Fruit fly (Drosophila melanogaster) whole organism, embryonic: ENCODE measurements around the gene CG15152.

Experiments used
- Ada2b ChIP-seq: fragments of 200-800 bp; sonication (Bioruptor generic); IDR thresholded peaks from 2 replicates; pipeline ENCODE4 v1.3.6; 2022; ENCODE audit warnings: missing biosample characterization, missing genetic modification characterization
- Awh ChIP-seq: fragments of 200-800 bp; sonication (Bioruptor generic); IDR thresholded peaks from 2 replicates; pipeline ENCODE4, ENCODE4 v1.3.6; 2022; ENCODE audit warnings: missing biosample characterization, missing genetic modification characterization
- Bdp1 ChIP-seq: fragments of 200-800 bp; sonication (Bioruptor generic); optimal IDR thresholded peaks from 3 replicates; lab custom pipeline; 2016; ENCODE audit warnings: missing biosample characterization, missing genetic modification characterization
- BtbVII ChIP-seq: fragments of 200-800 bp; sonication (Bioruptor generic); optimal IDR thresholded peaks from 3 replicates; lab custom pipeline; 2017; ENCODE audit warnings: missing biosample characterization, mild to moderate bottlenecking, missing genetic modification characterization
- CG10267 ChIP-seq: fragments of 200-800 bp; sonication (Bioruptor generic); optimal IDR thresholded peaks from 2 replicates; lab custom pipeline; 2018; ENCODE audit warnings: missing biosample characterization, mild to moderate bottlenecking, missing genetic modification characterization, moderate library complexity
- CG12236 ChIP-seq: fragments of 200-800 bp; sonication (Bioruptor generic); optimal IDR thresholded peaks from 2 replicates; lab custom pipeline; 2016; ENCODE audit warnings: missing biosample characterization, missing genetic modification characterization
- CG15269 ChIP-seq: fragments of 200-800 bp; sonication (Bioruptor generic); optimal IDR thresholded peaks from 2 replicates; lab custom pipeline; 2018; ENCODE audit warnings: missing biosample characterization, mild to moderate bottlenecking, missing genetic modification characterization, moderate library complexity
- CG15479 ChIP-seq: fragments of 200-800 bp; sonication (Bioruptor generic); optimal IDR thresholded peaks from 3 replicates; lab custom pipeline; 2019; ENCODE audit warnings: missing biosample characterization, mild to moderate bottlenecking, missing genetic modification characterization, moderate library complexity
- CG15696 ChIP-seq: fragments of 200-800 bp; sonication (Bioruptor generic); optimal IDR thresholded peaks from 2 replicates; lab custom pipeline; 2019; ENCODE audit warnings: missing biosample characterization, mild to moderate bottlenecking, missing genetic modification characterization, moderate library complexity
- CG18619 ChIP-seq: fragments of 200-800 bp; sonication (Bioruptor generic); optimal IDR thresholded peaks from 3 replicates; lab custom pipeline; 2017; ENCODE audit warnings: missing biosample characterization, mild to moderate bottlenecking, missing genetic modification characterization
- CG31365 ChIP-seq: fragments of 200-800 bp; sonication (Bioruptor generic); optimal IDR thresholded peaks from 2 replicates; lab custom pipeline; 2018; ENCODE audit warnings: missing biosample characterization, mild to moderate bottlenecking, missing genetic modification characterization
- CG34422 ChIP-seq: fragments of 200-800 bp; sonication (Bioruptor generic); IDR thresholded peaks from 3 replicates; pipeline ENCODE4 v1.3.6; 2022; ENCODE audit warnings: missing biosample characterization, missing genetic modification characterization
- CG3847 ChIP-seq: fragments of 200-800 bp; sonication (Bioruptor generic); IDR thresholded peaks from 2 replicates; pipeline ENCODE4 v1.3.6; 2022; ENCODE audit warnings: missing biosample characterization, missing genetic modification characterization
- CG4282 ChIP-seq: fragments of 200-800 bp; sonication (Bioruptor generic); optimal IDR thresholded peaks from 2 replicates; lab custom pipeline; 2016; ENCODE audit warnings: missing biosample characterization, missing genetic modification characterization
- CG4404 ChIP-seq: fragments of 200-800 bp; sonication (Bioruptor generic); IDR thresholded peaks from 2 replicates; pipeline ENCODE4 v1.3.6; 2022; ENCODE audit warnings: missing biosample characterization, missing genetic modification characterization
- CG4730 ChIP-seq: fragments of 200-800 bp; sonication (Bioruptor generic); IDR thresholded peaks from 2 replicates; pipeline ENCODE4 v1.3.6; 2022; ENCODE audit warnings: missing biosample characterization, missing genetic modification characterization
- CG6683 ChIP-seq: fragments of 200-800 bp; sonication (Bioruptor generic); optimal IDR thresholded peaks from 2 replicates; lab custom pipeline; 2017; ENCODE audit warnings: missing biosample characterization, mild to moderate bottlenecking, missing genetic modification characterization, missing genetic modification reagents
- CG6765 ChIP-seq: fragments of 200-800 bp; sonication (Bioruptor generic); optimal IDR thresholded peaks from 3 replicates; lab custom pipeline; 2017; ENCODE audit warnings: missing biosample characterization, mild to moderate bottlenecking, missing genetic modification characterization
- CG7745 ChIP-seq: fragments of 200-800 bp; sonication (Bioruptor generic); optimal IDR thresholded peaks from 2 replicates; lab custom pipeline; 2018; ENCODE audit warnings: missing biosample characterization, mild to moderate bottlenecking, missing genetic modification characterization, moderate library complexity
- CG9932 ChIP-seq: fragments of 200-800 bp; sonication (Bioruptor generic); IDR thresholded peaks from 2 replicates; pipeline ENCODE4 v1.3.6; 2022; ENCODE audit warnings: missing biosample characterization, missing genetic modification characterization
- Deaf1 ChIP-seq: fragments of 200-800 bp; optimal IDR thresholded peaks from 3 replicates; lab custom pipeline; 2019; ENCODE audit warnings: missing biosample characterization, mild to moderate bottlenecking, missing genetic modification characterization, moderate library complexity
- Dp ChIP-seq: fragments of 200-800 bp; sonication (Bioruptor generic); optimal IDR thresholded peaks from 2 replicates; lab custom pipeline; 2018; ENCODE audit warnings: missing biosample characterization, mild to moderate bottlenecking, missing genetic modification characterization, moderate library complexity
- Drgx ChIP-seq: fragments of 200-800 bp; sonication (Bioruptor generic); IDR thresholded peaks from 2 replicates; pipeline ENCODE4 v1.3.6; 2022; ENCODE audit warnings: missing biosample characterization, missing genetic modification characterization
- E2f2 ChIP-seq: fragments of 200-800 bp; sonication (Bioruptor generic); IDR thresholded peaks from 2 replicates; pipeline ENCODE4 v1.3.6; 2022; ENCODE audit warnings: missing biosample characterization, missing genetic modification characterization
- Fer1 ChIP-seq: fragments of 200-800 bp; sonication (Bioruptor generic); optimal IDR thresholded peaks from 2 replicates; lab custom pipeline; 2017; ENCODE audit warnings: missing biosample characterization, mild to moderate bottlenecking, missing genetic modification characterization
- Fer2 ChIP-seq: fragments of 200-800 bp; sonication (Bioruptor generic); optimal IDR thresholded peaks from 2 replicates; lab custom pipeline; 2018; ENCODE audit warnings: missing biosample characterization, mild to moderate bottlenecking, missing genetic modification characterization, moderate library complexity
- HLH3B ChIP-seq: fragments of 200-800 bp; sonication (Bioruptor generic); IDR thresholded peaks from 2 replicates; pipeline ENCODE4 v1.3.6; 2022; ENCODE audit warnings: missing biosample characterization, missing genetic modification characterization
- HLHmδ ChIP-seq: fragments of 200-800 bp; sonication (Bioruptor generic); optimal IDR thresholded peaks from 2 replicates; lab custom pipeline; 2018; ENCODE audit warnings: missing biosample characterization, mild to moderate bottlenecking, missing genetic modification characterization, moderate library complexity
- Hmx ChIP-seq: fragments of 200-800 bp; sonication (Bioruptor generic); optimal IDR thresholded peaks from 2 replicates; lab custom pipeline; 2016; ENCODE audit warnings: missing biosample characterization, missing genetic modification characterization
- Mad ChIP-seq: fragments of 200-800 bp; sonication (Bioruptor generic); optimal IDR thresholded peaks from 2 replicates; lab custom pipeline; 2016; ENCODE audit warnings: missing biosample characterization, missing genetic modification characterization
- Myb ChIP-seq: fragments of 200-800 bp; sonication (Bioruptor generic); optimal IDR thresholded peaks from 2 replicates; lab custom pipeline; 2016; ENCODE audit warnings: missing biosample characterization, missing genetic modification characterization
- Usf ChIP-seq: fragments of 200-800 bp; sonication (Bioruptor generic); optimal IDR thresholded peaks from 2 replicates; lab custom pipeline; 2017; ENCODE audit warnings: missing genotype, missing biosample characterization, missing genetic modification characterization
- cato ChIP-seq: fragments of 200-800 bp; sonication (Bioruptor generic); optimal IDR thresholded peaks from 2 replicates; lab custom pipeline; 2016; ENCODE audit warnings: missing biosample characterization, missing genetic modification characterization, borderline replicate concordance
- ems ChIP-seq: fragments of 200-800 bp; sonication (Bioruptor generic); optimal IDR thresholded peaks from 3 replicates; lab custom pipeline; 2016; ENCODE audit warnings: missing biosample characterization, missing genetic modification characterization
- exex ChIP-seq: fragments of 200-800 bp; sonication (Bioruptor generic); optimal IDR thresholded peaks from 4 replicates; lab custom pipeline; 2018; ENCODE audit warnings: missing biosample characterization, mild to moderate bottlenecking, missing genetic modification characterization, moderate library complexity
- fd102C ChIP-seq: fragments of 200-800 bp; sonication (Bioruptor generic); optimal IDR thresholded peaks from 2 replicates; lab custom pipeline; 2018; ENCODE audit warnings: missing biosample characterization, mild to moderate bottlenecking, missing genetic modification characterization, moderate library complexity
- fru ChIP-seq: fragments of >200 bp; optimal IDR thresholded peaks from 2 replicates; lab custom pipeline; 2017
- gsb ChIP-seq: fragments of 200-800 bp; sonication (Bioruptor generic); IDR thresholded peaks from 2 replicates; pipeline ENCODE4 v1.3.6; 2022; ENCODE audit warnings: missing biosample characterization, missing genetic modification characterization
- jing ChIP-seq: fragments of 200-800 bp; sonication (Bioruptor generic); optimal IDR thresholded peaks from 2 replicates; lab custom pipeline; 2018; ENCODE audit warnings: missing biosample characterization, mild to moderate bottlenecking, missing genetic modification characterization
- ken ChIP-seq: fragments of 200-800 bp; sonication (Bioruptor generic); IDR thresholded peaks from 3 replicates; pipeline ENCODE4 v1.3.6; 2022; ENCODE audit warnings: missing biosample characterization, missing genetic modification characterization
- lola ChIP-seq, 3 experiments: fragments of >200 bp in 2 of 3; fragments of 200-800 bp in 1 of 3; sonication (Bioruptor generic) in 1 of 3; optimal IDR thresholded peaks; 2 replicates each; lab custom pipeline; 2017 to 2019; ENCODE audit warnings: missing biosample characterization in 3 of 3, missing genetic modification characterization in 3 of 3, mild to moderate bottlenecking in 1 of 3, moderate library complexity in 1 of 3
- salm ChIP-seq: fragments of 200-800 bp; sonication (Bioruptor generic); optimal IDR thresholded peaks from 2 replicates; lab custom pipeline; 2018; ENCODE audit warnings: missing biosample characterization, mild to moderate bottlenecking, missing genetic modification characterization
- slou ChIP-seq: fragments of 200-800 bp; sonication (Bioruptor generic); optimal IDR thresholded peaks from 3 replicates; lab custom pipeline; 2016; ENCODE audit warnings: missing biosample characterization, missing genetic modification characterization
- sna ChIP-seq: fragments of 200-800 bp; sonication (Bioruptor generic); IDR thresholded peaks from 2 replicates; pipeline ENCODE4 v1.3.6; 2022; ENCODE audit warnings: missing biosample characterization, missing genetic modification characterization; ENCODE audit not compliant: partially characterized antibody
- stc ChIP-seq: fragments of 200-800 bp; sonication (Bioruptor generic); IDR thresholded peaks from 2 replicates; pipeline ENCODE4 v1.3.6; 2022; ENCODE audit warnings: missing biosample characterization, missing genetic modification characterization
- tio ChIP-seq: fragments of 200-800 bp; sonication (Bioruptor generic); optimal IDR thresholded peaks from 2 replicates; lab custom pipeline; 2017; ENCODE audit warnings: missing biosample characterization, missing genetic modification characterization, inconsistent platforms
- tna ChIP-seq: fragments of 200-800 bp; sonication (Bioruptor generic); IDR thresholded peaks from 2 replicates; pipeline ENCODE4 v1.3.6; 2022; ENCODE audit warnings: missing biosample characterization, missing genetic modification characterization; ENCODE audit not compliant: partially characterized antibody
- tup ChIP-seq: fragments of 200-800 bp; sonication (Bioruptor generic); optimal IDR thresholded peaks from 2 replicates; lab custom pipeline; 2016; ENCODE audit warnings: missing biosample characterization, mild to moderate bottlenecking, missing genetic modification characterization, moderate library complexity
- twi ChIP-seq: fragments of 200-800 bp; optimal IDR thresholded peaks from 2 replicates; lab custom pipeline; 2019; ENCODE audit warnings: missing biosample characterization, mild to moderate bottlenecking, missing genetic modification characterization, moderate library complexity
- zfh1 ChIP-seq: fragments of 200-800 bp; sonication (Bioruptor generic); IDR thresholded peaks from 3 replicates; pipeline ENCODE4 v1.3.6; 2022; ENCODE audit warnings: missing biosample characterization, missing genetic modification characterization

The CG15152 gene

dm6 chr2L:18121367-18122230, 7.3 kb downstream of the CG15152 start (continued):
- TF ChIP-seq exex (no peak), Bdp1 (GFP tag; lab: Kevin White, UChicago) (no peak), Deaf1 (tag; lab: Kevin White, UChicago) (no peak), CG34422 (GFP tag; lab: Robert Waterston, UW) (no peak), CG31365 (tag; lab: Kevin White, UChicago) (no peak), twi (tag; lab: Kevin White, UChicago) (no peak), CG7745 (tag; lab: Kevin White, UChicago) (no peak), Drgx (GFP tag; lab: Robert Waterston, UW) (peak; percentile 97), Fer1 (GFP tag; lab: Kevin White, UChicago) (peak; percentile 44), BtbVII (no peak), tio (GFP tag; lab: Kevin White, UChicago) (peak; percentile 15), Hmx (no peak), CG12236 (no peak), ems (GFP tag; lab: Kevin White, UChicago) (peak; percentile 42), Dp (GFP tag; lab: Kevin White, UChicago) (no peak), cato (GFP tag; lab: Kevin White, UChicago) (no peak), ken (GFP tag; lab: Robert Waterston, UW) (no peak), CG15479 (GFP tag; lab: Kevin White, UChicago) (no peak), Usf (GFP tag; lab: Kevin White, UChicago) (no peak), tup (GFP tag; lab: Kevin White, UChicago) (no peak), CG6765 (no peak), CG6683 (GFP tag; lab: Kevin White, UChicago) (no peak), CG4730 (no peak), E2f2 (GFP tag; lab: Robert Waterston, UW) (0 out of 2 replicates have a peak, but pooled peaks have one; percentile 19), zfh1 (GFP tag; lab: Robert Waterston, UW) (no peak), CG10267 (tag; lab: Kevin White, UChicago) (peak; percentile 29), salm (tag; lab: Kevin White, UChicago) (no peak), Fer2 (tag; lab: Kevin White, UChicago) (no peak), slou (GFP tag; lab: Kevin White, UChicago) (peak; percentile 22), fru (lab: Kevin White, UChicago) (no peak), tna (GFP tag; lab: Robert Waterston, UW) (no peak), CG4404 (GFP tag; lab: Robert Waterston, UW) (no peak), CG3847 (GFP tag; lab: Robert Waterston, UW) (0 out of 2 replicates have a peak, but pooled peaks have one; percentile 38), fd102C (GFP tag; lab: Kevin White, UChicago) (no peak), sna (GFP tag; lab: Robert Waterston, UW) (no peak), HLH3B (peak; percentile 50; the same call in 1 of the 2 replicates), lola (GFP tag; optimal IDR thresholded peaks at IDR 0.05; lab: Kevin White, UChicago) (no peak), Myb (GFP tag; lab: Kevin White, UChicago) (peak; percentile 10), CG18619 (GFP tag; lab: Kevin White, UChicago) (no peak), Ada2b (GFP tag; lab: Robert Waterston, UW) (no peak), Mad (GFP tag; lab: Kevin White, UChicago) (no peak), Awh (GFP tag; lab: Robert Waterston, UW) (no peak), jing (peak; percentile 25), stc (GFP tag; lab: Robert Waterston, UW) (no peak), HLHmδ (GFP tag; lab: Kevin White, UChicago) (no peak), CG4282 (GFP tag; lab: Kevin White, UChicago) (no peak), gsb (no peak), CG15696 (no peak), CG15269 (peak; percentile 42), CG9932 (GFP tag; lab: Robert Waterston, UW) (no peak)
